Worm (Caenorhabditis elegans): ENCODE measurements around the gene flr-1.

Gene flr-1

DNA sequence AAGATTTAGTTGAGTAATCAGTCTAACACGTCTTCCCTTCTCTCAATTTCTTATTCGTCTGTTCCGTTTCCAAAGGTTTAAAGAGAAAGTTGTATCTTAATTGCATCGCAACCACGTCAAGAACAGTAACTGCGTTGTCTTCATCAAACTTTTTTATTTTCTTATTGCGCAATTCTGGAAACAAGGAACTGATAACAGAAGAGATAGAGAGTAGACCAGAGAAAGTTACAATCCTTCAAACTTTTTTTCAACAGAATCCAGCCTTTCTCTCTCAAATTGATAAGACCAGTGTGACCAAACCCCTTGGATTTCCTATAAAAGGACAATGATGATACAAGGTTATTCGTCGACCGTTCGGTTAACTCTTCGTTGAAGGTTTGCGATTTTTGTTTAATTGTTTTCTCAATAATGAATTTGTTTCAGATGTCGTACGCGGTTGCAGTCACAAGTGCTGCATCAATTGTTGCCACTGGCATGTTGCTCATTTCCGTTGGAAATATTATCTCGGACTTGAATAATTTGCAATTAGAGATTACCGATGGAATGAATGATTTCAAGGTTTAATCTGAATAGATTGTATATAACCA is 12.8 kb upstream of the flr-1 start, which contains the start of gene col-184:
Gene col-184 (plus strand): TSS at position 409 of the 587 bp plus-strand sequence.
- TF ChIP-seq pha-2 (tag; optimal IDR thresholded peaks at IDR 0.05) (no peak), nhr-232 (tag; optimal IDR thresholded peaks at IDR 0.05) (no peak), ztf-16 (tag; optimal IDR thresholded peaks at IDR 0.05) (no peak), ceh-2 (tag; optimal IDR thresholded peaks at IDR 0.05) (no peak), hlh-13 (GFP tag; optimal IDR thresholded peaks at IDR 0.05) (no peak), unc-3 (GFP tag; conservative IDR thresholded peaks at IDR 0.05) (no peak), unc-3 (tag; optimal IDR thresholded peaks at IDR 0.05) (no peak), K09A11.1 (tag; optimal IDR thresholded peaks at IDR 0.05; ENCODE audit: insufficient read depth) (no peak), fax-1 (tag; optimal IDR thresholded peaks at IDR 0.05) (no peak), sox-2 (GFP tag; IDR thresholded peaks at IDR 0.05) (no peak), nhr-11 (tag; optimal IDR thresholded peaks at IDR 0.05) (no peak), che-1 (tag; optimal IDR thresholded peaks at IDR 0.05) (no peak), T23F11.4 (GFP tag; optimal IDR thresholded peaks at IDR 0.05) (no peak), ttx-3 (tag; optimal IDR thresholded peaks at IDR 0.05) (no peak)

DNA sequence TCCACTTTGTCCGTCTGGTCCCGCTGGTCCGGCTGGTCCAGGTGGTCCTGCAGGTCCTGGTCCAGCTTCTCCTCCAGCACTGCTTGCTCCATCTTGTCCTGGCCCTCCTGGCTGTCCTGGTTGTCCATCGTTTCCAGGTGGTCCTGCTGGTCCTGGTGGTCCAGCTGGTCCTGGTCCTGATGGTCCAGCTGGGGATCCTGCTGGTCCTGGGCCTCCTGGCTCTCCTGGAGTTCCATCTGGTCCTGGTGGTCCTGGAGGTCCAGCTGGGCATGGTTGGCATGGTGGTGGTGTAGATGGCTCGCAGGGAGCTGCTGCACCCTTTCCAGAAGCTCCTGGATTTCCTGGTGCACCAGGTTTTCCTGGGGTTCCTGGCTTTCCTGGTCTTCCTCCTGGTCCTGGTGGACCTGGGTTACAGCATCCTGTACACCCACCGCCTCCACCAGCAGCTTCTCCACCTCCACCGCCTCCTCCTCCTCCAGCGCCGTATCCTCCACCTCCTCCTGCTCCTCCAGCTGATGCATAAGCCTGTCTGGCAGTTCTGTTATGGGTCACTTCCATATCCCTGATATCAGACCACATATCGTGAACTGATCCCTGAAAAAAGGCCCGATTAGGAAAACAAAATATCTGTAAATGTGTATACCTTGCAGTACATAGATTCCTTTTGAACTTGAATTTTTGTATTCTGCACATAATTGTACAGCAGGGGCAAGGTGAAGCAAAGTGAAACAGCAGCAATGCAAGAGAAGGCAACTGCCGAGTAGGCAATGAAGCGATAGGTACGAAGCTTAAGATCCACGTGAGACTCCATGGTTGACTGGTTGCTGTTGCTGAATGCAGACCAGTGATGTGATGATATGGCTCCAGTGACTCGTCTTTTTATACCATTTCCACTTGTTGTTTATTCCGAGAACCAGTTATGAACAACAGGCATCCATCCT is 10.9 kb upstream of the flr-1 start, which contains the start of gene col-183:
Gene col-183 (minus strand): TSS at position 839 of the 941 bp plus-strand sequence.
- TF ChIP-seq elt-4 (tag; optimal IDR thresholded peaks at IDR 0.05) (peak; percentile 71), fkh-6 (tag; optimal IDR thresholded peaks at IDR 0.05) (no peak), ets-4 (tag; optimal IDR thresholded peaks at IDR 0.05) (no peak), C38D4.7 (GFP tag; optimal IDR thresholded peaks at IDR 0.05) (no peak), ahr-1 (tag; optimal IDR thresholded peaks at IDR 0.05) (no peak), pros-1 (tag; optimal IDR thresholded peaks at IDR 0.05) (no peak), ceh-9 (tag; optimal IDR thresholded peaks at IDR 0.05) (peak; percentile 33), nhr-11 (tag; optimal IDR thresholded peaks at IDR 0.05) (no peak), ama-1 (optimal IDR thresholded peaks at IDR 0.05) (no peak), ceh-14 (tag; optimal IDR thresholded peaks at IDR 0.05) (no peak)

DNA sequence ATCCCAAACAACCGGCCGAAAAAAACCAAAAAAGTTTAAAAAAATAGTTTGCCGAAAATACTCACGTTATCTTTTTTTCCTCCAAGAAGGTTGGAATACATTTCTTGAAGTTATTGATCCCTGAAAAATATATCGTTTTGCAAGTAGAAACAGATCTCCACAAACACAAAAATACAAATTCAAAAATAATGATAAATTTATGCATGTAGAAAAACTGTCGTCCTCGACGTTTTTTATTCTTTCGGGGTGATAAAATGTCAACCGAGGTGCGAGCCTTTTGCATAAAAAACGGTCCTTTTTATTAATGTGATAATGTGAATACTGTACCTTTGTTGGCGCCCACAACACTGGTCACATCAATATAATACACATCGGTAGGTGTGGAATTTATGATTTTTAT is 7.5 kb upstream of the flr-1 start, which contains the start of gene F02D10.2:
Gene F02D10.2 (minus strand): TSS at position 101 of the 400 bp plus-strand sequence.
- TF ChIP-seq ceh-6 (GFP tag; optimal IDR thresholded peaks at IDR 0.05), result no peak
- TF ChIP-seq unc-42 (tag; optimal IDR thresholded peaks at IDR 0.05), result no peak
- TF ChIP-seq mec-3 (tag; optimal IDR thresholded peaks at IDR 0.05; ENCODE audit: borderline replicate concordance), result no peak
- no peak for TF ChIP-seq hlh-13 (GFP tag; optimal IDR thresholded peaks at IDR 0.05)
- no peak for TF ChIP-seq pax-1 (tag; optimal IDR thresholded peaks at IDR 0.05)
- no peak for TF ChIP-seq fax-1 (tag; optimal IDR thresholded peaks at IDR 0.05)
- TF ChIP-seq ttx-3 (tag; optimal IDR thresholded peaks at IDR 0.05), result no peak
- no peak for TF ChIP-seq C08G9.2 (tag; optimal IDR thresholded peaks at IDR 0.05)
- TF ChIP-seq ceh-31 (tag; optimal IDR thresholded peaks at IDR 0.05), result no peak

DNA sequence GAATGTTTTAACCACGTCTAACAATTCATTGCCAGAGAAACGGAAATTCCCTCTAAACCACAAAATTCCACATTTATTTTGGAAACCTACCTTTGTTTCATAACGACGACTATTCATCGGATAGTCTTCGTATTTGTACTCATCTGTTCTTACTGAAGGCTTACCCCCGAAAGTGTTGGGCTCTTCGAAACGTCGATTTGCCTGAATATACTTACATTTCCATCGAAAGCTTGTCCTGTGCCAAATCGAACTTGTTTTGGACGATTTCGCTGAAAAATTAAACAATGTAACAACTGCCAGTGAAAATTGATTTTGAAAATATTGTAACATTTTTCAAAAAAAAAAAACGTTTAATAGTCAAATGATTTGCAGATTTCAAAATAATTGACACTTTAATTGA is 6.2 kb upstream of the flr-1 start, which contains the start of gene F02D10.3:
Gene F02D10.3 (minus strand): TSS at position 101 of the 400 bp plus-strand sequence.
- TF ChIP-seq C38D4.7 (GFP tag; optimal IDR thresholded peaks at IDR 0.05) (no peak), hlh-13 (GFP tag; optimal IDR thresholded peaks at IDR 0.05) (no peak), ref-2 (tag; optimal IDR thresholded peaks at IDR 0.05) (no peak), ceh-45 (GFP tag; IDR thresholded peaks at IDR 0.05) (no peak), sox-2 (GFP tag; IDR thresholded peaks at IDR 0.05) (no peak), unc-3 (GFP tag; conservative IDR thresholded peaks at IDR 0.05) (no peak), unc-3 (tag; optimal IDR thresholded peaks at IDR 0.05) (no peak), ceh-48 (tag; optimal IDR thresholded peaks at IDR 0.05) (no peak), ceh-34 (tag; optimal IDR thresholded peaks at IDR 0.05) (no peak), madf-2 (tag; optimal IDR thresholded peaks at IDR 0.05) (no peak), dve-1 (tag; optimal IDR thresholded peaks at IDR 0.05) (no peak)
